Worm (Caenorhabditis elegans) whole organism, early embryonic: ENCODE results near the gene hacl-1.

ENCODE experiments used
- B0310.2 ChIP-seq: sonication (generic microtip); optimal IDR thresholded peaks from 2 replicates; lab custom pipeline; 2016; ENCODE audit warnings: mild to moderate bottlenecking, missing genetic modification characterization, missing compliant biosample characterization
- aly-1 ChIP-seq: sonication (generic microtip); optimal IDR thresholded peaks from 2 replicates; lab custom pipeline; 2016; ENCODE audit warnings: missing genetic modification characterization, missing compliant biosample characterization
- ama-1 ChIP-seq: fragments of 150-350 bp; optimal IDR thresholded peaks from 2 replicates; lab custom pipeline; 2014
- ceh-36 ChIP-seq: sonication (generic microtip); optimal IDR thresholded peaks from 2 replicates; lab custom pipeline; 2016; ENCODE audit warnings: missing genetic modification characterization, inconsistent platforms, missing compliant biosample characterization
- ets-7 ChIP-seq: sonication (generic microtip); optimal IDR thresholded peaks from 2 replicates; lab custom pipeline; 2016; ENCODE audit warnings: missing genotype, missing genetic modification characterization, missing compliant biosample characterization
- flt-1 ChIP-seq: fragments of 200-800 bp; sonication (Bioruptor generic); IDR thresholded peaks from 2 replicates; pipeline ENCODE4 v1.3.6; 2022; ENCODE audit warnings: missing genetic modification characterization, missing compliant biosample characterization
- hmbx-1 ChIP-seq: sonication (generic microtip); optimal IDR thresholded peaks from 2 replicates; lab custom pipeline; 2016; ENCODE audit warnings: mild to moderate bottlenecking, missing genetic modification characterization, missing compliant biosample characterization
- tbx-37 ChIP-seq: fragments of 200-800 bp; sonication (Bioruptor generic); conservative IDR thresholded peaks from 2 replicates; pipeline ENCODE4 v1.3.6; 2022; ENCODE audit warnings: missing genetic modification reagents, missing genetic modification characterization, missing compliant biosample characterization
- tra-4 ChIP-seq: sonication (generic microtip); optimal IDR thresholded peaks from 2 replicates; lab custom pipeline; 2017; ENCODE audit warnings: missing genetic modification characterization, missing compliant biosample characterization

DNA sequence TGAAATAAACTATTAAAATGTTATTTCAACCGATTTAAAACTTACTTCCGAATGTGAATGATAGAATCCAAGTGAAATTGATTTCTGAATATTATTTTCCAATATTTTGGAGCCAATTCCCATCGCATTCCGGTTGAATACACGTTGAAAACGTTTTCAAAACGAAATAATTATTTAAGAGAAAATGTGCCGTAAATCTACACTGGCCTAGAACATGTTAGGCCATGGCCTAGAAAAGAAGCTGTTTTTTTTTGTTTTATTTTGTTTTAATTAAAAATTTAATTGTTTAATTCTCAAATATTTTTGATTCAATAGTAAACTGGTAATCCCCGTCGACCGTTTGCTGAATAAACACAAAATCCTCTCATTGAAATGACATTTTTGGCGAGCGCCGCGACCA is 28.9 kb downstream of the hacl-1 start:
- no peak for TF ChIP-seq ama-1 (lab: Kevin White, UChicago)
- no peak for TF ChIP-seq flt-1 (GFP tag; lab: Robert Waterston, UW)
- TF ChIP-seq tra-4 (tag; lab: Kevin White, UChicago) = no peak
- no peak for TF ChIP-seq B0310.2 (tag; lab: Kevin White, UChicago)
- no peak for TF ChIP-seq ets-7 (tag; lab: Kevin White, UChicago)
- no peak for TF ChIP-seq tbx-37
- TF ChIP-seq hmbx-1 (tag; lab: Kevin White, UChicago) = no peak
- TF ChIP-seq ceh-36 (tag; lab: Kevin White, UChicago) = no peak
- no peak for TF ChIP-seq aly-1 (tag; lab: Kevin White, UChicago)
